Fruit fly (Drosophila melanogaster): ENCODE results near the gene fmt.

dm6 chr3L:6188995-6189927, 15.6 kb upstream of the fmt start, which contains the start of the genes D19A and CG7386:
- TF ChIP-seq pan (optimal IDR thresholded peaks at IDR 0.05) (no peak), usp (GFP tag; optimal IDR thresholded peaks at IDR 0.05) (no peak), psq (optimal IDR thresholded peaks at IDR 0.05) (no peak), CG8478 (optimal IDR thresholded peaks at IDR 0.05) (no peak)

All from whole organism.